Worm (Caenorhabditis elegans) whole organism, L1 larva: ENCODE results near the gene C07B5.3.
A peak's percentile ranks its signal among the peaks of the same experiment; 100 is the strongest.

ENCODE experiments used
- C04F5.9 ChIP-seq: sonication (generic microtip); optimal IDR thresholded peaks from 2 replicates; lab custom pipeline; 2016; ENCODE audit warnings: missing genetic modification characterization, missing compliant biosample characterization
- C16A3.4 ChIP-seq: fragments of 150-350 bp; optimal IDR thresholded peaks from 2 replicates; lab custom pipeline; 2014; ENCODE audit warnings: missing biosample characterization, missing genetic modification characterization
- C34B4.2 ChIP-seq: sonication (generic microtip); optimal IDR thresholded peaks from 2 replicates; lab custom pipeline; 2017; ENCODE audit warnings: mild to moderate bottlenecking, missing genetic modification characterization, missing compliant biosample characterization
- F16B12.6 ChIP-seq: fragments of 150-350 bp; optimal IDR thresholded peaks from 2 replicates; lab custom pipeline; 2014; ENCODE audit warnings: missing biosample characterization, missing genetic modification characterization
- Y116A8C.19 ChIP-seq: sonication (generic microtip); optimal IDR thresholded peaks from 2 replicates; lab custom pipeline; 2016; ENCODE audit warnings: missing compliant biosample characterization, missing genetic modification characterization, borderline replicate concordance
- aha-1 ChIP-seq: fragments of 150-350 bp; optimal IDR thresholded peaks from 2 replicates; lab custom pipeline; 2014; ENCODE audit warnings: missing biosample characterization, missing genetic modification characterization
- alr-1 ChIP-seq: fragments of 200-800 bp; sonication (Bioruptor generic); optimal IDR thresholded peaks from 2 replicates; lab custom pipeline; 2018; ENCODE audit warnings: borderline replicate concordance, mild to moderate bottlenecking, missing genetic modification characterization, missing compliant biosample characterization
- aly-2 ChIP-seq: fragments of 150-350 bp; optimal IDR thresholded peaks from 2 replicates; lab custom pipeline; 2014; ENCODE audit warnings: missing biosample characterization, missing genetic modification characterization
- ama-1 ChIP-seq: fragments of 150-350 bp; optimal IDR thresholded peaks from 2 replicates; lab custom pipeline; 2014
- blmp-1 ChIP-seq: fragments of 150-350 bp; optimal IDR thresholded peaks from 2 replicates; lab custom pipeline; 2014; ENCODE audit warnings: missing biosample characterization, missing genetic modification characterization
- ceh-88 ChIP-seq: fragments of 200-800 bp; sonication (Bioruptor generic); IDR thresholded peaks from 2 replicates; pipeline ENCODE4 v1.3.6; 2022; ENCODE audit warnings: missing genetic modification characterization, missing compliant biosample characterization
- ceh-90 ChIP-seq: sonication (generic microtip); optimal IDR thresholded peaks from 2 replicates; lab custom pipeline; 2016; ENCODE audit warnings: missing genetic modification characterization, missing compliant biosample characterization
- egl-13 ChIP-seq: sonication (generic microtip); optimal IDR thresholded peaks from 2 replicates; lab custom pipeline; 2016; ENCODE audit warnings: missing genotype, missing genetic modification reagents, missing genetic modification characterization, missing compliant biosample characterization
- elt-2 ChIP-seq: sonication (generic microtip); optimal IDR thresholded peaks from 2 replicates; lab custom pipeline; 2016; ENCODE audit warnings: missing genetic modification characterization, mild to moderate bottlenecking, inconsistent platforms, missing compliant biosample characterization, missing genetic modification reagents
- elt-3 ChIP-seq, 6 experiments: fragments of 150-350 bp in 1 of 6; sonication (generic microtip); optimal IDR thresholded peaks; 2 replicates each; lab custom pipeline; 2017 to 2018; ENCODE audit warnings: missing biosample characterization in 6 of 6, missing genetic modification characterization in 6 of 6, inconsistent platforms in 1 of 6
- ets-5 ChIP-seq: fragments of 200-800 bp; sonication (Bioruptor generic); IDR thresholded peaks from 2 replicates; pipeline ENCODE4 v1.3.6; 2022; ENCODE audit warnings: missing genetic modification characterization, missing compliant biosample characterization
- fkh-10 ChIP-seq: sonication (generic microtip); optimal IDR thresholded peaks from 2 replicates; lab custom pipeline; 2017; ENCODE audit warnings: missing biosample characterization, missing genetic modification reagents, missing genetic modification characterization
- fkh-8 ChIP-seq: sonication (generic microtip); optimal IDR thresholded peaks from 2 replicates; lab custom pipeline; 2016; ENCODE audit warnings: mild to moderate bottlenecking, missing genetic modification characterization, missing compliant biosample characterization
- grh-1 ChIP-seq: fragments of 200-800 bp; sonication (Bioruptor generic); IDR thresholded peaks from 2 replicates; pipeline ENCODE4 v1.3.6; 2022; ENCODE audit warnings: missing genetic modification reagents, missing genetic modification characterization, missing compliant biosample characterization
- hlh-17 ChIP-seq: fragments of 200-800 bp; sonication (Bioruptor generic); optimal IDR thresholded peaks from 2 replicates; lab custom pipeline; 2018; ENCODE audit warnings: missing genetic modification characterization, mild to moderate bottlenecking, missing compliant biosample characterization, moderate library complexity, borderline replicate concordance
- hlh-4 ChIP-seq: sonication (generic microtip); optimal IDR thresholded peaks from 2 replicates; lab custom pipeline; 2016; ENCODE audit warnings: mild to moderate bottlenecking, missing genetic modification characterization, missing compliant biosample characterization
- lin-14 ChIP-seq: fragments of 200-800 bp; sonication (Bioruptor generic); optimal IDR thresholded peaks from 2 replicates; lab custom pipeline; 2018; ENCODE audit warnings: mild to moderate bottlenecking, missing genetic modification characterization, moderate library complexity, missing compliant biosample characterization
- lin-15B ChIP-seq: fragments of 150-350 bp; sonication (generic microtip); optimal IDR thresholded peaks from 3 replicates; lab custom pipeline; 2014; ENCODE audit warnings: missing biosample characterization, missing genetic modification characterization
- lin-35 ChIP-seq, 2 experiments: fragments of 150-350 bp; optimal IDR thresholded peaks; 2 replicates each; lab custom pipeline; 2014; ENCODE audit warnings: missing biosample characterization in 2 of 2, missing genetic modification characterization in 2 of 2, missing genetic modification reagents in 2 of 2
- lir-3 ChIP-seq: sonication (generic microtip); optimal IDR thresholded peaks from 2 replicates; lab custom pipeline; 2016; ENCODE audit warnings: mild to moderate bottlenecking, missing genetic modification characterization, moderate library complexity, missing compliant biosample characterization; ENCODE audit not compliant: poor library complexity
- lsy-2 ChIP-seq, 2 experiments: fragments of 150-350 bp; optimal IDR thresholded peaks; 2 replicates each; lab custom pipeline; 2014; ENCODE audit warnings: missing biosample characterization in 2 of 2, missing genetic modification characterization in 2 of 2
- mab-9 ChIP-seq: fragments of 200-800 bp; sonication (Bioruptor generic); IDR thresholded peaks from 2 replicates; pipeline ENCODE4 v1.3.6; 2022; ENCODE audit warnings: missing genetic modification reagents, missing genetic modification characterization, missing compliant biosample characterization
- mep-1 ChIP-seq: fragments of 150-350 bp; optimal IDR thresholded peaks from 2 replicates; lab custom pipeline; 2014; ENCODE audit warnings: missing biosample characterization, missing genetic modification characterization
- nhr-11 ChIP-seq: fragments of 150-350 bp; optimal IDR thresholded peaks from 2 replicates; lab custom pipeline; 2014; ENCODE audit warnings: missing biosample characterization, missing genetic modification characterization
- nhr-19 ChIP-seq: fragments of 200-800 bp; sonication (Bioruptor generic); conservative IDR thresholded peaks from 2 replicates; pipeline ENCODE4 v1.3.6; 2022; ENCODE audit warnings: missing genetic modification characterization, missing compliant biosample characterization
- nhr-237 ChIP-seq: fragments of 150-350 bp; optimal IDR thresholded peaks from 2 replicates; lab custom pipeline; 2014; ENCODE audit warnings: missing biosample characterization, missing genetic modification characterization
- nhr-28 ChIP-seq: fragments of 150-350 bp; optimal IDR thresholded peaks from 2 replicates; lab custom pipeline; 2014; ENCODE audit warnings: missing biosample characterization, missing genetic modification characterization
- nhr-47 ChIP-seq: sonication (generic microtip); optimal IDR thresholded peaks from 2 replicates; lab custom pipeline; 2016; ENCODE audit warnings: mild to moderate bottlenecking, missing genetic modification characterization, moderate library complexity, missing compliant biosample characterization
- nhr-71 ChIP-seq: sonication (generic microtip); optimal IDR thresholded peaks from 2 replicates; lab custom pipeline; 2016; ENCODE audit warnings: mild to moderate bottlenecking, missing genetic modification characterization, moderate library complexity, missing compliant biosample characterization
- nhr-76 ChIP-seq: sonication (generic microtip); optimal IDR thresholded peaks from 2 replicates; lab custom pipeline; 2017; ENCODE audit warnings: missing biosample characterization, missing genetic modification characterization
- nhr-84 ChIP-seq: sonication (generic microtip); optimal IDR thresholded peaks from 2 replicates; lab custom pipeline; 2017; ENCODE audit warnings: missing biosample characterization, missing genetic modification characterization
- nhr-85 ChIP-seq: sonication (generic microtip); peaks from one replicate; lab custom pipeline; 2016; ENCODE audit warnings: missing genetic modification characterization, inconsistent platforms, missing compliant biosample characterization
- skn-1 ChIP-seq: fragments of 150-350 bp; optimal IDR thresholded peaks from 2 replicates; lab custom pipeline; 2014; ENCODE audit warnings: missing biosample characterization, missing genetic modification characterization
- snpc-4 ChIP-seq: fragments of 150-350 bp; optimal IDR thresholded peaks from 2 replicates; lab custom pipeline; 2014; ENCODE audit warnings: missing biosample characterization, missing genetic modification characterization
- snu-23 ChIP-seq: sonication (generic microtip); optimal IDR thresholded peaks from 2 replicates; lab custom pipeline; 2016; ENCODE audit warnings: missing genetic modification characterization, missing compliant biosample characterization
- sptf-1 ChIP-seq: fragments of 150-350 bp; optimal IDR thresholded peaks from 2 replicates; lab custom pipeline; 2014; ENCODE audit warnings: missing biosample characterization, missing genetic modification characterization
- sup-37 ChIP-seq: fragments of 200-800 bp; sonication (Bioruptor generic); optimal IDR thresholded peaks from 2 replicates; lab custom pipeline; 2018; ENCODE audit warnings: mild to moderate bottlenecking, missing genetic modification characterization, missing compliant biosample characterization
- unc-30 ChIP-seq: sonication (generic microtip); optimal IDR thresholded peaks from 2 replicates; lab custom pipeline; 2017; ENCODE audit warnings: missing biosample characterization, missing genetic modification characterization
- unc-86 ChIP-seq: sonication (generic microtip); optimal IDR thresholded peaks from 2 replicates; lab custom pipeline; 2016; ENCODE audit warnings: missing genetic modification characterization, missing compliant biosample characterization
- unc-98 ChIP-seq: fragments of 200-800 bp; sonication (Bioruptor generic); IDR thresholded peaks from 2 replicates; pipeline ENCODE4 v1.3.6; 2022; ENCODE audit warnings: missing genetic modification characterization, missing compliant biosample characterization
- xbp-1 ChIP-seq: sonication (generic microtip); optimal IDR thresholded peaks from 2 replicates; lab custom pipeline; 2016; ENCODE audit warnings: missing genetic modification characterization, missing compliant biosample characterization
- zag-1 ChIP-seq: fragments of 150-350 bp; optimal IDR thresholded peaks from 2 replicates; lab custom pipeline; 2014; ENCODE audit warnings: missing biosample characterization, missing genetic modification characterization
- zip-4 ChIP-seq: fragments of 200-800 bp; sonication (Bioruptor generic); optimal IDR thresholded peaks from 2 replicates; lab custom pipeline; 2018; ENCODE audit warnings: mild to moderate bottlenecking, missing genetic modification characterization, moderate library complexity, missing compliant biosample characterization
- ztf-4 ChIP-seq: fragments of 150-350 bp; optimal IDR thresholded peaks from 2 replicates; lab custom pipeline; 2014; ENCODE audit warnings: missing biosample characterization, missing genetic modification characterization

Gene C07B5.3

ce11 chrX:9539294-9540030, 16.4 kb upstream of the C07B5.3 start, which contains the start of gene nuc-1 (continued):
- TF ChIP-seq lin-15B (tag; lab: Kevin White, UChicago) = no peak
- TF ChIP-seq F16B12.6 (tag; lab: Kevin White, UChicago) = no peak
- TF ChIP-seq ceh-88 (GFP tag; lab: Robert Waterston, UW) = no peak

- peak in 5 of 6 experiments; percentile 26 to 91 (median 35) for TF ChIP-seq elt-3 (tag; optimal IDR thresholded peaks at IDR 0.05; lab: Kevin White, UChicago)
- TF ChIP-seq nhr-76 (tag; lab: Kevin White, UChicago) = no peak
- TF ChIP-seq alr-1 (tag; lab: Kevin White, UChicago) = no peak
- TF ChIP-seq lin-14 (GFP tag; lab: Kevin White, UChicago) = peak; percentile 49
- no peak for TF ChIP-seq F16B12.6 (tag; lab: Kevin White, UChicago)
- TF ChIP-seq fkh-8 (tag; lab: Kevin White, UChicago) = peak; percentile 62
- TF ChIP-seq zag-1 (tag; lab: Kevin White, UChicago) = no peak
- no peak for TF ChIP-seq ceh-88 (GFP tag; lab: Robert Waterston, UW)
- TF ChIP-seq C04F5.9 (tag; lab: Kevin White, UChicago) = no peak
- TF ChIP-seq nhr-84 (tag; lab: Kevin White, UChicago) = no peak
- no peak for TF ChIP-seq aly-2 (tag; lab: Kevin White, UChicago)
- TF ChIP-seq nhr-28 (tag; lab: Kevin White, UChicago) = no peak
- TF ChIP-seq grh-1 = peak; percentile 39
- no peak for TF ChIP-seq C16A3.4 (tag; lab: Kevin White, UChicago)
- no peak for TF ChIP-seq sup-37 (GFP tag; lab: Kevin White, UChicago)
- peak; percentile 31 for TF ChIP-seq mep-1
- TF ChIP-seq lsy-2 (tag; optimal IDR thresholded peaks at IDR 0.05; lab: Kevin White, UChicago) = peak in 1 of 2 experiments; percentile 1
- TF ChIP-seq ceh-90 = no peak
- TF ChIP-seq lin-35 (GFP tag; optimal IDR thresholded peaks at IDR 0.05; lab: Kevin White, UChicago) = peak in 1 of 2 experiments; percentile 38
- TF ChIP-seq snu-23 = peak; percentile 60
- TF ChIP-seq sptf-1 (tag; lab: Kevin White, UChicago) = no peak
- no peak for TF ChIP-seq mab-9 (GFP tag; lab: Robert Waterston, UW)
- peak; percentile 41 for TF ChIP-seq nhr-71 (tag; lab: Kevin White, UChicago)
- TF ChIP-seq nhr-237 = no peak
- TF ChIP-seq egl-13 (tag; lab: Kevin White, UChicago) = no peak
- TF ChIP-seq nhr-19 (GFP tag; lab: Robert Waterston, UW) = 0 out of 2 replicates have a peak, but pooled peaks have one; percentile 17
- TF ChIP-seq aha-1 (tag; lab: Kevin White, UChicago) = no peak
- TF ChIP-seq lin-15B (tag; lab: Kevin White, UChicago) = no peak
- TF ChIP-seq nhr-11 = no peak
- TF ChIP-seq unc-30 = no peak
- no peak for TF ChIP-seq fkh-10 (GFP tag; lab: Kevin White, UChicago)
- TF ChIP-seq ets-5 (GFP tag; lab: Robert Waterston, UW) = no peak
- no peak for TF ChIP-seq C34B4.2 (tag; lab: Kevin White, UChicago)
- no peak for TF ChIP-seq elt-2
- no peak for TF ChIP-seq Y116A8C.19 (tag; lab: Kevin White, UChicago)
- TF ChIP-seq unc-98 (GFP tag; lab: Robert Waterston, UW) = no peak
- TF ChIP-seq hlh-4 (tag; lab: Kevin White, UChicago) = no peak
- no peak for TF ChIP-seq unc-86 (tag; lab: Kevin White, UChicago)
- no peak for TF ChIP-seq ztf-4 (tag; lab: Kevin White, UChicago)
- no peak for TF ChIP-seq skn-1 (tag; lab: Kevin White, UChicago)
- no peak for TF ChIP-seq ama-1 (lab: Kevin White, UChicago)
- peak; percentile 90 for TF ChIP-seq nhr-85 (tag; lab: Kevin White, UChicago)
- no peak for TF ChIP-seq xbp-1 (tag; lab: Kevin White, UChicago)
- no peak for TF ChIP-seq lir-3 (tag; lab: Kevin White, UChicago)
- TF ChIP-seq snpc-4 (tag; lab: Kevin White, UChicago) = no peak
- TF ChIP-seq nhr-47 = peak; percentile 37
- TF ChIP-seq blmp-1 (tag; lab: Kevin White, UChicago) = peak; percentile 96
- no peak for TF ChIP-seq hlh-17 (GFP tag; lab: Kevin White, UChicago)
- no peak for TF ChIP-seq zip-4
Observed at ce11 chrX:9537538-9538172, 14.6 kb upstream of the C07B5.3 start.
